Fruit fly (Drosophila melanogaster): Measurements from ENCODE around the gene CG14777.

Gene CG14777

DNA sequence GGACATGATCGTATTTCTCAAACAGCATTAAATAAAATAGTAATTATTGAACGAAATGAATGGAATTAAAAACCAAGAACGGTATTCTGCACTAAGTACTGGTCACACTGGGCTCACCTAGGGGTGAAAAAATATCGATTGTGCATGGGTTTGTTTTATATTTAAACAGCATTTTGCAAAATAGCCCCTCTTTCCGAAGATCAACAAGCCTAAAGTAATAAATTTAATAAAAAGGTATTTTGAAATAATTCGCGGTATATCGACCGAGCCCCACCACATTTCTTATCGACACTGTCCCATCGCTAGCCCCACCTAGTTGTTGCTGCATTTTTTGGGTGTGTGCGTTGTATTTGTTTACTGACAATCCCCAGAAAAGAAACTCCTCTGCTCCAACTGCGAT is 4.6 kb downstream of the CG14777 start, which contains the start of gene pck (continued):
- TF ChIP-seq esg (GFP tag; conservative IDR thresholded peaks at IDR 0.05) (no peak), CG17802 (tag; optimal IDR thresholded peaks at IDR 0.05) (peak; percentile 41), CG7928 (GFP tag; optimal IDR thresholded peaks at IDR 0.05) (peak; percentile 8), Hsf (GFP tag; optimal IDR thresholded peaks at IDR 0.05) (peak; percentile 67), Hr39 (optimal IDR thresholded peaks at IDR 0.05) (no peak), CG2129 (GFP tag; IDR thresholded peaks at IDR 0.05; ENCODE audit: partially characterized antibody) (no peak), fru (optimal IDR thresholded peaks at IDR 0.05) (no peak), zfh2 (GFP tag; optimal IDR thresholded peaks at IDR 0.05) (peak; percentile 73), Hey (tag; optimal IDR thresholded peaks at IDR 0.05) (no peak), HLH54F (GFP tag; optimal IDR thresholded peaks at IDR 0.05) (peak; percentile 53), CG4707 (GFP tag; optimal IDR thresholded peaks at IDR 0.05) (no peak), CHES-1-like (GFP tag; optimal IDR thresholded peaks at IDR 0.05) (peak; percentile 22), CG12155 (GFP tag; optimal IDR thresholded peaks at IDR 0.05) (peak; percentile 69), CG43689 (GFP tag; IDR thresholded peaks at IDR 0.05) (no peak), CG8478 (optimal IDR thresholded peaks at IDR 0.05) (no peak), disco-r (GFP tag; optimal IDR thresholded peaks at IDR 0.05) (peak; percentile 49), CG10147 (GFP tag; optimal IDR thresholded peaks at IDR 0.05) (peak; percentile 16), Chrac-16 (GFP tag; optimal IDR thresholded peaks at IDR 0.05) (peak; percentile 75), Mad (GFP tag; optimal IDR thresholded peaks at IDR 0.05) (peak; percentile 38), tio (GFP tag; optimal IDR thresholded peaks at IDR 0.05) (no peak), psq (GFP tag; optimal IDR thresholded peaks at IDR 0.05) (peak; percentile 23), pum (GFP tag; optimal IDR thresholded peaks at IDR 0.05) (peak; percentile 65), ems (GFP tag; optimal IDR thresholded peaks at IDR 0.05) (peak; percentile 71), inv (GFP tag; IDR thresholded peaks at IDR 0.05; ENCODE audit: partially characterized antibody) (0 out of 2 replicates have a peak, but pooled peaks have one; percentile 25), sna (GFP tag; IDR thresholded peaks at IDR 0.05; ENCODE audit: partially characterized antibody) (peak; percentile 49; the same call in 1 of the 2 replicates), Ravus (GFP tag; IDR thresholded peaks at IDR 0.05) (no peak), CG18262 (tag; optimal IDR thresholded peaks at IDR 0.05) (peak; percentile 55), wek (GFP tag; optimal IDR thresholded peaks at IDR 0.05) (peak; percentile 18), Spps (tag; optimal IDR thresholded peaks at IDR 0.05) (peak; percentile 31), ERR (GFP tag; optimal IDR thresholded peaks at IDR 0.05) (peak; percentile 60), Atf3 (GFP tag; optimal IDR thresholded peaks at IDR 0.05) (peak; percentile 55), CG7745 (tag; optimal IDR thresholded peaks at IDR 0.05) (no peak), CG2712 (tag; optimal IDR thresholded peaks at IDR 0.05) (peak; percentile 70), MTF-1 (GFP tag; optimal IDR thresholded peaks at IDR 0.05; ENCODE audit: borderline replicate concordance) (no peak), CG7987 (GFP tag; optimal IDR thresholded peaks at IDR 0.05) (no peak), CG12744 (GFP tag; optimal IDR thresholded peaks at IDR 0.05) (peak; percentile 67), CG4360 (GFP tag; IDR thresholded peaks at IDR 0.05) (peak; percentile 32; the same call in 1 of the 2 replicates), CG15011 (GFP tag; optimal IDR thresholded peaks at IDR 0.05) (no peak), gro (GFP tag; optimal IDR thresholded peaks at IDR 0.05) (peak; percentile 47), wor (GFP tag; IDR thresholded peaks at IDR 0.05) (no peak), CG6654 (GFP tag; optimal IDR thresholded peaks at IDR 0.05) (no peak), CG32532 (GFP tag; IDR thresholded peaks at IDR 0.05) (peak; percentile 67), Oaz (GFP tag; IDR thresholded peaks at IDR 0.05) (no peak), pnt (GFP tag; optimal IDR thresholded peaks at IDR 0.05) (peak; percentile 60), emc (GFP tag; optimal IDR thresholded peaks at IDR 0.05) (no peak), CG6765 (GFP tag; optimal IDR thresholded peaks at IDR 0.05) (no peak), Jarid2 (GFP tag; optimal IDR thresholded peaks at IDR 0.05) (no peak), slp2 (GFP tag; optimal IDR thresholded peaks at IDR 0.05) (peak; percentile 36), CG2889 (GFP tag; IDR thresholded peaks at IDR 0.05) (0 out of 3 replicates have a peak, but pooled peaks have one; percentile 61), ara (GFP tag; IDR thresholded peaks at IDR 0.05) (peak; percentile 65), CG13287 (GFP tag; IDR thresholded peaks at IDR 0.05; ENCODE audit: partially characterized antibody) (peak; percentile 65), NFAT (GFP tag; IDR thresholded peaks at IDR 0.05) (peak; percentile 59)

All from whole organism, embryonic.